Worm (Caenorhabditis elegans) whole organism, midembryonic: Measurements from ENCODE around the gene T10H4.4.

Experiments used
- T22C8.4 ChIP-seq: fragments of 200-800 bp; sonication (Bioruptor generic); IDR thresholded peaks from 2 replicates; pipeline ENCODE4 v1.3.6; 2022; ENCODE audit warnings: missing genetic modification characterization, missing compliant biosample characterization
- cog-1 ChIP-seq: sonication (generic microtip); optimal IDR thresholded peaks from 2 replicates; lab custom pipeline; 2016; ENCODE audit warnings: missing genetic modification characterization, missing compliant biosample characterization
- flt-1 ChIP-seq: fragments of 200-800 bp; sonication (Bioruptor generic); IDR thresholded peaks from 2 replicates; pipeline ENCODE4 v1.3.6; 2022; ENCODE audit warnings: missing genetic modification characterization, missing compliant biosample characterization
- klf-2 ChIP-seq: fragments of 200-800 bp; sonication (Bioruptor generic); conservative IDR thresholded peaks from 2 replicates; pipeline ENCODE4 v1.3.6; 2022; ENCODE audit warnings: missing genetic modification reagents, missing genetic modification characterization, missing compliant biosample characterization
- med-1 ChIP-seq: sonication (generic microtip); optimal IDR thresholded peaks from 2 replicates; lab custom pipeline; 2017; ENCODE audit warnings: missing genetic modification characterization, mild to moderate bottlenecking, missing compliant biosample characterization, antibody characterized with exemption, missing genetic modification reagents; ENCODE audit not compliant: insufficient read depth
- ref-1 ChIP-seq: fragments of 200-800 bp; sonication (Bioruptor generic); conservative IDR thresholded peaks from 2 replicates; pipeline ENCODE4 v1.3.6; 2022; ENCODE audit warnings: missing genetic modification reagents, missing genetic modification characterization, missing compliant biosample characterization
- tab-1 ChIP-seq: fragments of 200-800 bp; sonication (Bioruptor generic); IDR thresholded peaks from 2 replicates; pipeline ENCODE4 v1.3.6; 2022; ENCODE audit warnings: missing genetic modification characterization, missing compliant biosample characterization
- ztf-23 ChIP-seq: fragments of 200-800 bp; sonication (Bioruptor generic); IDR thresholded peaks from 2 replicates; pipeline ENCODE4 v1.3.6; 2022; ENCODE audit warnings: missing genetic modification reagents, missing genetic modification characterization, missing compliant biosample characterization
- ztf-29 ChIP-seq: fragments of 200-800 bp; sonication (Bioruptor generic); IDR thresholded peaks from 2 replicates; pipeline ENCODE4 v1.3.6; 2022; ENCODE audit warnings: missing genetic modification reagents, missing genetic modification characterization, missing compliant biosample characterization

Gene T10H4.4

ce11 chrV:15223668-15224067 is 48.5 kb downstream of the T10H4.4 start, which contains the start of gene srw-24:
Gene srw-24 (plus strand): TSS chrV:15223968.
- TF ChIP-seq med-1 (GFP tag; lab: Kevin White, UChicago), result no peak
- no peak for TF ChIP-seq ztf-29 (GFP tag; lab: Robert Waterston, UW)
- TF ChIP-seq cog-1 (tag; lab: Kevin White, UChicago), result no peak
- TF ChIP-seq ref-1 (GFP tag; lab: Robert Waterston, UW), result no peak

- no peak for TF ChIP-seq ztf-29 (GFP tag; lab: Robert Waterston, UW)
- no peak for TF ChIP-seq flt-1 (GFP tag; lab: Robert Waterston, UW)
- TF ChIP-seq klf-2 (GFP tag; lab: Robert Waterston, UW), result no peak
- TF ChIP-seq tab-1 (GFP tag; lab: Robert Waterston, UW), result no peak
- TF ChIP-seq cog-1 (tag; lab: Kevin White, UChicago), result no peak
- no peak for TF ChIP-seq ref-1 (GFP tag; lab: Robert Waterston, UW)
- no peak for TF ChIP-seq T22C8.4 (GFP tag; lab: Robert Waterston, UW)
- TF ChIP-seq med-1 (GFP tag; lab: Kevin White, UChicago), result no peak
- no peak for TF ChIP-seq ztf-23 (GFP tag; lab: Robert Waterston, UW)
These were observed 50.8 kb downstream of the T10H4.4 start, which contains the start of gene irld-25 for ce11 chrV:15221330-15221729. Gene irld-25 (plus strand): TSS chrV:15221630.
